Fruit fly (Drosophila melanogaster): Measurements from ENCODE around the gene C15.
A peak's percentile ranks its signal among the peaks of the same experiment; 100 is the strongest.

The C15 gene

DNA sequence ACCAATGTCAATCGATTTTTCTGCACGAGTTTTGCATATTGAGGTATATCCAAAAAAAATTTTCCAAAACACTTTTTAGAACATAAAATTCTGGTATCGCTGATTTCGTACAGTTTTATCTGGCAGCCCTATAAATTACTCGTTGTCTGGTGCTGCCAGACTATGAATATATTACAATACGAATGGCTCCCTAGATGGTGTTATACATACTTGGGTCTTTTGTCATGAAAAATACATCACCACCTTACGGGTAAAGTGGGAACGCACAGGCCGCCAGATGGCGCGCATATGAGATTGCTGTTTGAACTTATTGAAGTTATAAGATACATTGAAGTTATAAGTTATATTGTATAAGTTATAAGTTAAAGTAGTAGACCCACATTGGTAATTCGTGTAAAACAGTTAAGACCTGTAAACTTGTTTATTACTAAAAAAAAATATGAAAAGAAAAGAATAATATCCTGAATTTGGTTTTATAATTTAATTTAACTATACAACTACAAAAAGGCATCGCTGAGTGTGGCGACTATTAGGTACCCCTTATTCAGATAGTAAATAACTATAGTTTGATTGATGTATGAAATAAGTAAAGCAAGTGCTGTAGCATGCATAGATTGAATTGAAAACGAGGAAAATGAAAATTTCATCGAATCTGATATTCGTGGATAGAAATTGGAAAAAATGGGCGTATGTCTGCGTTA is 11.9 kb upstream of the C15 start (continued):
- TF ChIP-seq dmrt99B (tag; optimal IDR thresholded peaks at IDR 0.05), result no peak
- TF ChIP-seq CG4424 (GFP tag; optimal IDR thresholded peaks at IDR 0.05), result peak; percentile 57
- peak; percentile 32 for TF ChIP-seq CG8478 (optimal IDR thresholded peaks at IDR 0.05)
- TF ChIP-seq seq (GFP tag; IDR thresholded peaks at IDR 0.05), result no peak
- TF ChIP-seq E2f2 (GFP tag; IDR thresholded peaks at IDR 0.05), result peak; percentile 69
- peak; percentile 26; the same call in 1 of the 2 replicates for TF ChIP-seq wdn (GFP tag; IDR thresholded peaks at IDR 0.05)
- TF ChIP-seq CG2120 (GFP tag; optimal IDR thresholded peaks at IDR 0.05), result peak; percentile 58
- peak; percentile 33 for TF ChIP-seq HLH54F (GFP tag; optimal IDR thresholded peaks at IDR 0.05)
- peak; percentile 15 for TF ChIP-seq en (GFP tag; optimal IDR thresholded peaks at IDR 0.05)
- no peak for TF ChIP-seq CG13296 (GFP tag; optimal IDR thresholded peaks at IDR 0.05)
- TF ChIP-seq CG8281 (tag; optimal IDR thresholded peaks at IDR 0.05), result no peak
- peak; percentile 76 for TF ChIP-seq CG10267 (tag; optimal IDR thresholded peaks at IDR 0.05)
- 0 out of 2 replicates have a peak, but pooled peaks have one; percentile 35 for TF ChIP-seq sna (GFP tag; IDR thresholded peaks at IDR 0.05; ENCODE audit: partially characterized antibody)
- peak; percentile 59 for TF ChIP-seq Nf-YA (GFP tag; IDR thresholded peaks at IDR 0.05)
- peak; percentile 28 for TF ChIP-seq CG18619 (GFP tag; optimal IDR thresholded peaks at IDR 0.05)
- peak; percentile 60 for TF ChIP-seq bcd (GFP tag; optimal IDR thresholded peaks at IDR 0.05)
- no peak; the same call in 2 of the 3 replicates for TF ChIP-seq Aef1 (GFP tag; IDR thresholded peaks at IDR 0.05)
- no peak for TF ChIP-seq CG18599 (GFP tag; optimal IDR thresholded peaks at IDR 0.05)
- TF ChIP-seq shn (GFP tag; optimal IDR thresholded peaks at IDR 0.05), result peak; percentile 48
- TF ChIP-seq CG17802 (tag; optimal IDR thresholded peaks at IDR 0.05), result peak; percentile 46
- no peak for TF ChIP-seq vfl (GFP tag; optimal IDR thresholded peaks at IDR 0.05)
- TF ChIP-seq hkb (optimal IDR thresholded peaks at IDR 0.05), result peak; percentile 56
- peak; percentile 64 for TF ChIP-seq hkb (GFP tag; IDR thresholded peaks at IDR 0.05)
- peak; percentile 52 for TF ChIP-seq CG14710 (tag; optimal IDR thresholded peaks at IDR 0.05)
- no peak; the same call in 1 of the 2 replicates for TF ChIP-seq ato (GFP tag; IDR thresholded peaks at IDR 0.05; ENCODE audit: partially characterized antibody)
- TF ChIP-seq Dll (GFP tag; IDR thresholded peaks at IDR 0.05; ENCODE audit: partially characterized antibody), result 0 out of 4 replicates have a peak, but pooled peaks have one; percentile 40
- peak; percentile 62 for TF ChIP-seq CG8089 (GFP tag; optimal IDR thresholded peaks at IDR 0.05)
- peak; percentile 45 for TF ChIP-seq CG9609 (GFP tag; optimal IDR thresholded peaks at IDR 0.05)
- peak; percentile 62 for TF ChIP-seq CG10654 (GFP tag; optimal IDR thresholded peaks at IDR 0.05)
- TF ChIP-seq org-1 (GFP tag; optimal IDR thresholded peaks at IDR 0.05), result no peak
- peak; percentile 50 for TF ChIP-seq CG6272 (GFP tag; IDR thresholded peaks at IDR 0.05)
- peak; percentile 75 for TF ChIP-seq CG17359 (tag; optimal IDR thresholded peaks at IDR 0.05)
- TF ChIP-seq gem (tag; optimal IDR thresholded peaks at IDR 0.05), result peak; percentile 62
- peak; percentile 28 for TF ChIP-seq CG4820 (GFP tag; optimal IDR thresholded peaks at IDR 0.05)
- TF ChIP-seq mam (GFP tag; optimal IDR thresholded peaks at IDR 0.05), result peak; percentile 47
- TF ChIP-seq CG5245 (GFP tag; optimal IDR thresholded peaks at IDR 0.05), result peak; percentile 77
- peak; percentile 57 for TF ChIP-seq CG31365 (tag; optimal IDR thresholded peaks at IDR 0.05)
- TF ChIP-seq Mes4 (GFP tag; optimal IDR thresholded peaks at IDR 0.05), result peak; percentile 34
- TF ChIP-seq nmo (GFP tag; optimal IDR thresholded peaks at IDR 0.05), result peak; percentile 52
- no peak for TF ChIP-seq CG7745 (tag; optimal IDR thresholded peaks at IDR 0.05)
- TF ChIP-seq Lhr (GFP tag; optimal IDR thresholded peaks at IDR 0.05), result peak; percentile 76
- peak; percentile 65 for TF ChIP-seq sob (GFP tag; IDR thresholded peaks at IDR 0.05)
- no peak for TF ChIP-seq CG1792 (GFP tag; optimal IDR thresholded peaks at IDR 0.05)
- TF ChIP-seq CG33557 (GFP tag; optimal IDR thresholded peaks at IDR 0.05), result peak; percentile 12
- TF ChIP-seq dmrt11E (tag; optimal IDR thresholded peaks at IDR 0.05), result peak; percentile 10
- no peak for TF ChIP-seq Taf1 (GFP tag; IDR thresholded peaks at IDR 0.05)
- TF ChIP-seq Mad (GFP tag; optimal IDR thresholded peaks at IDR 0.05), result peak; percentile 31
- peak; percentile 47 for TF ChIP-seq CG18262 (tag; optimal IDR thresholded peaks at IDR 0.05)
- TF ChIP-seq CG34422 (GFP tag; IDR thresholded peaks at IDR 0.05), result 0 out of 3 replicates have a peak, but pooled peaks have one; percentile 28
- TF ChIP-seq CG1602 (GFP tag; optimal IDR thresholded peaks at IDR 0.05), result peak; percentile 58
